Worm (Caenorhabditis elegans) whole organism, L3 larva: ENCODE results near the gene F01F1.14.

Experiments
- R02D3.7 ChIP-seq: fragments of 150-350 bp; optimal IDR thresholded peaks from 2 replicates; lab custom pipeline; 2014; ENCODE audit warnings: missing biosample characterization, missing genetic modification characterization
- ZK546.5 ChIP-seq: sonication (generic microtip); optimal IDR thresholded peaks from 2 replicates; lab custom pipeline; 2017; ENCODE audit warnings: missing biosample characterization, missing genetic modification characterization
- aly-2 ChIP-seq: fragments of 150-350 bp; optimal IDR thresholded peaks from 2 replicates; lab custom pipeline; 2014; ENCODE audit warnings: missing biosample characterization, missing genetic modification characterization
- ama-1 ChIP-seq: fragments of 150-350 bp; optimal IDR thresholded peaks from 2 replicates; lab custom pipeline; 2018
- ceh-16 ChIP-seq: sonication (generic microtip); optimal IDR thresholded peaks from 2 replicates; lab custom pipeline; 2017; ENCODE audit warnings: missing biosample characterization, missing genetic modification characterization
- ceh-28 ChIP-seq: fragments of 150-350 bp; optimal IDR thresholded peaks from 2 replicates; lab custom pipeline; 2014; ENCODE audit warnings: missing biosample characterization, missing genetic modification reagents, missing genetic modification characterization
- ceh-82 ChIP-seq: fragments of 150-350 bp; optimal IDR thresholded peaks from 2 replicates; lab custom pipeline; 2014; ENCODE audit warnings: missing biosample characterization, missing genetic modification characterization
- ceh-9 ChIP-seq: sonication (generic microtip); optimal IDR thresholded peaks from 2 replicates; lab custom pipeline; 2018; ENCODE audit warnings: missing biosample characterization, missing genetic modification characterization
- daf-12 ChIP-seq: fragments of 150-350 bp; optimal IDR thresholded peaks from 2 replicates; lab custom pipeline; 2014; ENCODE audit warnings: missing biosample characterization, missing genetic modification reagents, missing genetic modification characterization
- egl-27 ChIP-seq: sonication (generic microtip); optimal IDR thresholded peaks from 4 replicates; lab custom pipeline; 2017; ENCODE audit warnings: missing biosample characterization, missing genetic modification reagents, missing genetic modification characterization
- egl-5 ChIP-seq: fragments of 150-350 bp; optimal IDR thresholded peaks from 2 replicates; lab custom pipeline; 2017; ENCODE audit warnings: missing biosample characterization, missing genetic modification reagents, missing genetic modification characterization, inconsistent platforms
- elt-1 ChIP-seq: fragments of 150-350 bp; optimal IDR thresholded peaks from 2 replicates; lab custom pipeline; 2014; ENCODE audit warnings: missing biosample characterization, missing genetic modification characterization
- elt-2 ChIP-seq: sonication (generic microtip); optimal IDR thresholded peaks from 2 replicates; lab custom pipeline; 2016; ENCODE audit warnings: missing genetic modification reagents, mild to moderate bottlenecking, missing genetic modification characterization, missing compliant biosample characterization
- elt-3 ChIP-seq, 3 experiments: fragments of 150-350 bp in 1 of 3; sonication (generic microtip) in 2 of 3; optimal IDR thresholded peaks; 2 replicates in 2 of 3; 4 replicates in 1 of 3; lab custom pipeline; 2014 to 2017; ENCODE audit warnings: missing biosample characterization in 3 of 3, missing genetic modification characterization in 3 of 3
- eor-1 ChIP-seq, 2 experiments: fragments of 150-350 bp; optimal IDR thresholded peaks; 2 replicates each; lab custom pipeline; 2014 to 2018; ENCODE audit warnings: missing biosample characterization in 2 of 2, missing genetic modification characterization in 2 of 2
- fkh-10 ChIP-seq: sonication (generic microtip); optimal IDR thresholded peaks from 2 replicates; lab custom pipeline; 2017; ENCODE audit warnings: missing biosample characterization, missing genetic modification reagents, missing genetic modification characterization
- fkh-2 ChIP-seq: fragments of 150-350 bp; optimal IDR thresholded peaks from 2 replicates; lab custom pipeline; 2014; ENCODE audit warnings: missing biosample characterization, missing genetic modification reagents, missing genetic modification characterization
- fos-1 ChIP-seq: fragments of 150-350 bp; optimal IDR thresholded peaks from 2 replicates; lab custom pipeline; 2014; ENCODE audit warnings: missing biosample characterization, missing genetic modification characterization
- hmg-11 ChIP-seq: sonication (generic microtip); optimal IDR thresholded peaks from 2 replicates; lab custom pipeline; 2016; ENCODE audit warnings: missing genetic modification characterization, missing compliant biosample characterization
- jun-1 ChIP-seq: fragments of 150-350 bp; optimal IDR thresholded peaks from 2 replicates; lab custom pipeline; 2014; ENCODE audit warnings: missing biosample characterization, missing genetic modification reagents, missing genetic modification characterization
- lin-15B ChIP-seq: fragments of 150-350 bp; optimal IDR thresholded peaks from 2 replicates; lab custom pipeline; 2014; ENCODE audit warnings: missing biosample characterization, missing genetic modification characterization
- lin-39 ChIP-seq: fragments of 150-350 bp; optimal IDR thresholded peaks from 2 replicates; lab custom pipeline; 2018; ENCODE audit warnings: missing biosample characterization, missing genetic modification reagents, missing genetic modification characterization
- lsy-12 ChIP-seq: sonication (generic microtip); optimal IDR thresholded peaks from 2 replicates; lab custom pipeline; 2016; ENCODE audit warnings: mild to moderate bottlenecking, missing genetic modification characterization, missing compliant biosample characterization
- mdl-1 ChIP-seq: fragments of 150-350 bp; optimal IDR thresholded peaks from 2 replicates; lab custom pipeline; 2014; ENCODE audit warnings: missing biosample characterization, missing genetic modification characterization
- mml-1 ChIP-seq: fragments of 150-350 bp; sonication (generic microtip); optimal IDR thresholded peaks from 3 replicates; lab custom pipeline; 2014; ENCODE audit warnings: missing biosample characterization, missing genetic modification characterization
- nfya-1 ChIP-seq: sonication (generic microtip); optimal IDR thresholded peaks from 2 replicates; lab custom pipeline; 2017; ENCODE audit warnings: missing genetic modification characterization, mild to moderate bottlenecking, missing compliant biosample characterization, antibody characterized with exemption, moderate library complexity; ENCODE audit not compliant: insufficient read depth
- nhr-11 ChIP-seq: fragments of 150-350 bp; optimal IDR thresholded peaks from 2 replicates; lab custom pipeline; 2014; ENCODE audit warnings: missing biosample characterization, missing genetic modification characterization
- nhr-12 ChIP-seq: fragments of 150-350 bp; optimal IDR thresholded peaks from 2 replicates; lab custom pipeline; 2014; ENCODE audit warnings: missing biosample characterization, missing genetic modification characterization
- nhr-23 ChIP-seq: fragments of 150-350 bp; optimal IDR thresholded peaks from 2 replicates; lab custom pipeline; 2014; ENCODE audit warnings: missing biosample characterization, missing genetic modification reagents, missing genetic modification characterization
- nhr-237 ChIP-seq: fragments of 150-350 bp; optimal IDR thresholded peaks from 2 replicates; lab custom pipeline; 2014; ENCODE audit warnings: missing biosample characterization, missing genetic modification characterization
- nhr-25 ChIP-seq: sonication (generic microtip); optimal IDR thresholded peaks from 2 replicates; lab custom pipeline; 2017; ENCODE audit warnings: missing biosample characterization, missing genetic modification characterization
- nhr-28 ChIP-seq: fragments of 150-350 bp; optimal IDR thresholded peaks from 2 replicates; lab custom pipeline; 2014; ENCODE audit warnings: missing biosample characterization, missing genetic modification characterization
- nhr-43 ChIP-seq: sonication (generic microtip); optimal IDR thresholded peaks from 2 replicates; lab custom pipeline; 2016; ENCODE audit warnings: mild to moderate bottlenecking, missing genetic modification characterization, missing compliant biosample characterization; ENCODE audit not compliant: poor library complexity, severe bottlenecking
- nhr-67 ChIP-seq: fragments of 150-350 bp; optimal IDR thresholded peaks from 2 replicates; lab custom pipeline; 2014; ENCODE audit warnings: missing biosample characterization, missing genetic modification characterization
- nhr-76 ChIP-seq: fragments of 150-350 bp; sonication (generic microtip); optimal IDR thresholded peaks from 5 replicates; lab custom pipeline; 2014; ENCODE audit warnings: missing biosample characterization, missing genetic modification characterization
- nhr-77 ChIP-seq: fragments of 150-350 bp; optimal IDR thresholded peaks from 2 replicates; lab custom pipeline; 2014; ENCODE audit warnings: missing biosample characterization, missing genetic modification characterization
- pha-4 ChIP-seq: fragments of 150-350 bp; optimal IDR thresholded peaks from 2 replicates; lab custom pipeline; 2014; ENCODE audit warnings: missing biosample characterization, missing genetic modification reagents, missing genetic modification characterization
- pqm-1 ChIP-seq: fragments of 150-350 bp; optimal IDR thresholded peaks from 2 replicates; lab custom pipeline; 2017; ENCODE audit warnings: missing biosample characterization, missing genetic modification characterization, inconsistent platforms
- sea-2 ChIP-seq: fragments of 150-350 bp; sonication (generic microtip); optimal IDR thresholded peaks from 4 replicates; lab custom pipeline; 2014; ENCODE audit warnings: missing biosample characterization, missing genetic modification reagents, missing genetic modification characterization
- skn-1 ChIP-seq: fragments of 150-350 bp; optimal IDR thresholded peaks from 2 replicates; lab custom pipeline; 2014; ENCODE audit warnings: missing biosample characterization, missing genetic modification characterization
- snpc-4 ChIP-seq: fragments of 150-350 bp; optimal IDR thresholded peaks from 2 replicates; lab custom pipeline; 2014; ENCODE audit warnings: missing biosample characterization, missing genetic modification characterization
- tbx-2 ChIP-seq: sonication (generic microtip); optimal IDR thresholded peaks from 2 replicates; lab custom pipeline; 2016; ENCODE audit warnings: mild to moderate bottlenecking, missing genetic modification characterization, missing compliant biosample characterization
- unc-39 ChIP-seq: sonication (generic microtip); optimal IDR thresholded peaks from 4 replicates; lab custom pipeline; 2017; ENCODE audit warnings: missing biosample characterization, missing genetic modification characterization
- unc-62 ChIP-seq: fragments of 150-350 bp; sonication (generic microtip); optimal IDR thresholded peaks from 4 replicates; lab custom pipeline; 2014; ENCODE audit warnings: missing biosample characterization, missing genetic modification reagents, missing genetic modification characterization
- zag-1 ChIP-seq: fragments of 150-350 bp; optimal IDR thresholded peaks from 2 replicates; lab custom pipeline; 2014; ENCODE audit warnings: missing biosample characterization, missing genetic modification characterization
- ztf-11 ChIP-seq: fragments of 150-350 bp; optimal IDR thresholded peaks from 2 replicates; lab custom pipeline; 2014; ENCODE audit warnings: missing biosample characterization, missing genetic modification characterization
- ztf-4 ChIP-seq: fragments of 150-350 bp; optimal IDR thresholded peaks from 2 replicates; lab custom pipeline; 2014; ENCODE audit warnings: missing biosample characterization, missing genetic modification characterization

F01F1.14 gene

DNA sequence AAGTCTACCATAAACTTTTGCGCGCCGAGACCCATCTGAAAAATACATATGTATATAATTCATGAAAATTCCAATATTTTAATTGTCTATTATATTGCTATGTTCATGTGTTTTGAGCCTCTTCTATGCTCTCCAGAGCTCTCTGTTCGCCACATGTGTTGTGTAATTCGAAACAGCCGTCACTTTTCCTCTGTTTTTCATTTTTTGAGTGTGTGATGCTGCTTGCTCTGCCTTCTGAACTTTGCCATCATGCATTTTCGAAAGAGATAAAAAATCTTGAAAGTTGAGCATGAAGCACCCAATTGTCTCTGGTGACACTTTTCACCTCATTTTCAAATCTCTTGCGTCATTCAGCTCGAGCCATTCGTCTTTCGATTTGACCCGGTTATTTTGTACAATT, 10.4 kb downstream of the F01F1.14 start:
- TF ChIP-seq egl-27 (tag; lab: Kevin White, UChicago): no peak
- TF ChIP-seq ZK546.5 (tag; lab: Kevin White, UChicago): no peak
- TF ChIP-seq nhr-28 (tag; lab: Kevin White, UChicago): no peak
- no peak for TF ChIP-seq mdl-1
- no peak for TF ChIP-seq R02D3.7 (tag; lab: Kevin White, UChicago)
- TF ChIP-seq elt-2 (tag; lab: Kevin White, UChicago): no peak
- peak; percentile 49 for TF ChIP-seq egl-5 (tag; lab: Kevin White, UChicago)
- TF ChIP-seq hmg-11 (tag; lab: Kevin White, UChicago): no peak
- TF ChIP-seq fkh-2 (tag; lab: Kevin White, UChicago): no peak

DNA sequence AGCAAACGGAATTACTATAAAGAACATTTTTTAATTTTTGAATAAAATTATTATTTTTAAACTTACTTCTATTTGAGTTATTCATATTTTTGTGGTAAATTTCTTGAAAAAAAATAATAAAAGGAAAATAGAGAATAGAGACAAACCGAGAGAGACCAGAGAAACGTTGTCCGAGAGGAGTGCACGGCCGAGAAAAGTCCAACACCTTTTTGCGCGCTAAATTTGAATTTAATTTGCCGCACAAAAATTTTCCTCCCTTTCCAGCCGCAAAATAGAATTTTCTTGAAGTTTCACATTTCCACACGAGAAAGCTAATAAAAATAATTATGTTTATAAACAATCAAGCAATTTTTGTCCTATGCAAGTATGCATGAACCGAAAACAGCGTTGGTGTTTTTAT, 11.0 kb downstream of the F01F1.14 start, which contains the start of the genes F01F1.11 and F01F1.3:
Gene F01F1.11, minus strand, starts transcription at position 118 of the 400 bp plus-strand sequence.
Gene F01F1.3, plus strand, starts transcription at position 179 of the 400 bp plus-strand sequence.
- TF ChIP-seq sea-2 (GFP tag; lab: Kevin White, UChicago): no peak
- TF ChIP-seq nhr-25 (tag; lab: Kevin White, UChicago): peak; percentile 62
- no peak for TF ChIP-seq nhr-11 (tag; lab: Kevin White, UChicago)
- no peak for TF ChIP-seq egl-5 (tag; lab: Kevin White, UChicago)
- no peak for TF ChIP-seq aly-2
- TF ChIP-seq mdl-1: no peak
- TF ChIP-seq lsy-12: peak; percentile 73
- TF ChIP-seq nhr-76 (tag; lab: Kevin White, UChicago): no peak
- peak; percentile 91 for TF ChIP-seq pha-4 (tag; lab: Kevin White, UChicago)
- TF ChIP-seq R02D3.7 (tag; lab: Kevin White, UChicago): peak; percentile 67
- no peak for TF ChIP-seq ceh-16 (tag; lab: Kevin White, UChicago)
- TF ChIP-seq nhr-67 (tag; lab: Kevin White, UChicago): no peak
- TF ChIP-seq ztf-4 (tag; lab: Kevin White, UChicago): no peak
- TF ChIP-seq unc-39: no peak
- no peak for TF ChIP-seq unc-62 (GFP tag; lab: Kevin White, UChicago)
- TF ChIP-seq snpc-4 (tag; lab: Kevin White, UChicago): peak; percentile 32
- no peak for TF ChIP-seq tbx-2 (tag; lab: Kevin White, UChicago)
- no peak for TF ChIP-seq elt-1
- TF ChIP-seq mml-1 (tag; lab: Kevin White, UChicago): no peak
- TF ChIP-seq zag-1 (tag; lab: Kevin White, UChicago): no peak
- peak; percentile 13 for TF ChIP-seq elt-2 (tag; lab: Kevin White, UChicago)
- peak; percentile 28 for TF ChIP-seq pqm-1 (tag; lab: Kevin White, UChicago)
- TF ChIP-seq ceh-28 (tag; lab: Kevin White, UChicago): peak; percentile 22
- TF ChIP-seq ZK546.5 (tag; lab: Kevin White, UChicago): no peak
- TF ChIP-seq daf-12 (tag; lab: Kevin White, UChicago): no peak
- no peak for TF ChIP-seq ceh-9 (tag; lab: Kevin White, UChicago)
- no peak for TF ChIP-seq fkh-2 (tag; lab: Kevin White, UChicago)
- TF ChIP-seq ztf-11: no peak
- peak; percentile 69 for TF ChIP-seq lin-15B (tag; lab: Kevin White, UChicago)
- TF ChIP-seq nhr-12 (tag; lab: Kevin White, UChicago): no peak
- TF ChIP-seq elt-3 (tag; optimal IDR thresholded peaks at IDR 0.05; lab: Kevin White, UChicago): no peak
- TF ChIP-seq skn-1 (tag; lab: Kevin White, UChicago): no peak
- TF ChIP-seq nhr-43 (tag; lab: Kevin White, UChicago): peak; percentile 85
- TF ChIP-seq jun-1 (tag; lab: Kevin White, UChicago): peak; percentile 3
- no peak for TF ChIP-seq nhr-28 (tag; lab: Kevin White, UChicago)
- TF ChIP-seq egl-27 (tag; lab: Kevin White, UChicago): no peak
- TF ChIP-seq fos-1 (tag; lab: Kevin White, UChicago): no peak
- no peak for TF ChIP-seq ceh-82 (tag; lab: Kevin White, UChicago)
- no peak for TF ChIP-seq nhr-237 (tag; lab: Kevin White, UChicago)
- TF ChIP-seq ama-1 (lab: Kevin White, UChicago): no peak
- no peak for TF ChIP-seq eor-1 (tag; optimal IDR thresholded peaks at IDR 0.05; lab: Kevin White, UChicago)
- peak; percentile 84 for TF ChIP-seq nhr-23
- peak; percentile 26 for TF ChIP-seq lin-39 (tag; lab: Kevin White, UChicago)
- no peak for TF ChIP-seq fkh-10
- peak; percentile 3 for TF ChIP-seq hmg-11 (tag; lab: Kevin White, UChicago)
- peak; percentile 80 for TF ChIP-seq nfya-1 (tag; lab: Kevin White, UChicago)
- no peak for TF ChIP-seq nhr-77
